Worm (Caenorhabditis elegans) whole organism, L1 larva: ENCODE measurements around the gene F59E11.7.

Source experiments
- C04F5.9 ChIP-seq: sonication (generic microtip); optimal IDR thresholded peaks from 2 replicates; lab custom pipeline; 2016; ENCODE audit warnings: missing genetic modification characterization, missing compliant biosample characterization
- C16A3.4 ChIP-seq: fragments of 150-350 bp; optimal IDR thresholded peaks from 2 replicates; lab custom pipeline; 2014; ENCODE audit warnings: missing biosample characterization, missing genetic modification characterization
- aha-1 ChIP-seq: fragments of 150-350 bp; optimal IDR thresholded peaks from 2 replicates; lab custom pipeline; 2014; ENCODE audit warnings: missing biosample characterization, missing genetic modification characterization
- ama-1 ChIP-seq: fragments of 150-350 bp; optimal IDR thresholded peaks from 2 replicates; lab custom pipeline; 2014
- blmp-1 ChIP-seq: fragments of 150-350 bp; optimal IDR thresholded peaks from 2 replicates; lab custom pipeline; 2014; ENCODE audit warnings: missing biosample characterization, missing genetic modification characterization
- ceh-63 ChIP-seq: fragments of 200-800 bp; sonication (Bioruptor generic); optimal IDR thresholded peaks from 2 replicates; lab custom pipeline; 2018; ENCODE audit warnings: mild to moderate bottlenecking, missing genetic modification characterization, missing compliant biosample characterization
- ceh-82 ChIP-seq, 3 experiments: fragments of 150-350 bp in 1 of 3; sonication (generic microtip) in 2 of 3; optimal IDR thresholded peaks; 2 replicates each; lab custom pipeline; 2014 to 2017; ENCODE audit warnings: missing biosample characterization in 3 of 3, missing genetic modification characterization in 3 of 3
- dsc-1 ChIP-seq: sonication (generic microtip); optimal IDR thresholded peaks from 2 replicates; lab custom pipeline; 2016; ENCODE audit warnings: mild to moderate bottlenecking, missing genetic modification characterization, missing compliant biosample characterization
- efl-1 ChIP-seq, 4 experiments: fragments of 150-350 bp; optimal IDR thresholded peaks in 3 of 4; peaks in 1 of 4; 1 replicate in 1 of 4; 2 replicates in 3 of 4; lab custom pipeline; 2014; ENCODE audit warnings: missing biosample characterization in 2 of 4, missing genetic modification characterization in 2 of 4, missing genetic modification reagents in 2 of 4
- ets-5 ChIP-seq: fragments of 200-800 bp; sonication (Bioruptor generic); IDR thresholded peaks from 2 replicates; pipeline ENCODE4 v1.3.6; 2022; ENCODE audit warnings: missing genetic modification characterization, missing compliant biosample characterization
- fkh-4 ChIP-seq: sonication (generic microtip); optimal IDR thresholded peaks from 2 replicates; lab custom pipeline; 2016; ENCODE audit warnings: missing compliant biosample characterization, missing genetic modification characterization, borderline replicate concordance
- fkh-8 ChIP-seq: sonication (generic microtip); optimal IDR thresholded peaks from 2 replicates; lab custom pipeline; 2016; ENCODE audit warnings: mild to moderate bottlenecking, missing genetic modification characterization, missing compliant biosample characterization
- hpl-2 ChIP-seq: fragments of 150-350 bp; optimal IDR thresholded peaks from 2 replicates; lab custom pipeline; 2014; ENCODE audit warnings: missing biosample characterization, missing genetic modification reagents, missing genetic modification characterization
- irx-1 ChIP-seq: sonication (generic microtip); optimal IDR thresholded peaks from 2 replicates; lab custom pipeline; 2016; ENCODE audit warnings: missing genetic modification characterization, missing compliant biosample characterization
- isw-1 ChIP-seq: fragments of 200-800 bp; sonication (Bioruptor generic); IDR thresholded peaks from 2 replicates; pipeline ENCODE4 v1.3.6; 2022; ENCODE audit warnings: missing genetic modification characterization, missing compliant biosample characterization
- lin-13 ChIP-seq: fragments of 150-350 bp; optimal IDR thresholded peaks from 2 replicates; lab custom pipeline; 2014; ENCODE audit warnings: missing biosample characterization, missing genetic modification reagents, missing genetic modification characterization
- lin-14 ChIP-seq: fragments of 200-800 bp; sonication (Bioruptor generic); optimal IDR thresholded peaks from 2 replicates; lab custom pipeline; 2018; ENCODE audit warnings: mild to moderate bottlenecking, missing genetic modification characterization, moderate library complexity, missing compliant biosample characterization
- lin-35 ChIP-seq, 2 experiments: fragments of 150-350 bp; optimal IDR thresholded peaks; 2 replicates each; lab custom pipeline; 2014; ENCODE audit warnings: missing biosample characterization in 2 of 2, missing genetic modification characterization in 2 of 2, missing genetic modification reagents in 2 of 2
- lin-39 ChIP-seq: fragments of 150-350 bp; optimal IDR thresholded peaks from 2 replicates; lab custom pipeline; 2014; ENCODE audit warnings: missing biosample characterization, missing genetic modification reagents, missing genetic modification characterization
- mab-9 ChIP-seq: fragments of 200-800 bp; sonication (Bioruptor generic); IDR thresholded peaks from 2 replicates; pipeline ENCODE4 v1.3.6; 2022; ENCODE audit warnings: missing genetic modification reagents, missing genetic modification characterization, missing compliant biosample characterization
- mdl-1 ChIP-seq, 2 experiments: fragments of 150-350 bp; optimal IDR thresholded peaks; 2 replicates each; lab custom pipeline; 2014 to 2017; ENCODE audit warnings: missing biosample characterization in 2 of 2, missing genetic modification characterization in 2 of 2, inconsistent platforms in 1 of 2
- nhr-12 ChIP-seq: sonication (generic microtip); optimal IDR thresholded peaks from 2 replicates; lab custom pipeline; 2017; ENCODE audit warnings: missing biosample characterization, missing genetic modification characterization
- nhr-19 ChIP-seq: fragments of 200-800 bp; sonication (Bioruptor generic); conservative IDR thresholded peaks from 2 replicates; pipeline ENCODE4 v1.3.6; 2022; ENCODE audit warnings: missing genetic modification characterization, missing compliant biosample characterization
- nhr-237 ChIP-seq: fragments of 150-350 bp; optimal IDR thresholded peaks from 2 replicates; lab custom pipeline; 2014; ENCODE audit warnings: missing biosample characterization, missing genetic modification characterization
- nhr-47 ChIP-seq: sonication (generic microtip); optimal IDR thresholded peaks from 2 replicates; lab custom pipeline; 2016; ENCODE audit warnings: mild to moderate bottlenecking, missing genetic modification characterization, moderate library complexity, missing compliant biosample characterization
- nhr-71 ChIP-seq: sonication (generic microtip); optimal IDR thresholded peaks from 2 replicates; lab custom pipeline; 2016; ENCODE audit warnings: mild to moderate bottlenecking, missing genetic modification characterization, moderate library complexity, missing compliant biosample characterization
- nhr-84 ChIP-seq: sonication (generic microtip); optimal IDR thresholded peaks from 2 replicates; lab custom pipeline; 2017; ENCODE audit warnings: missing biosample characterization, missing genetic modification characterization
- nhr-90 ChIP-seq: sonication (generic microtip); optimal IDR thresholded peaks from 2 replicates; lab custom pipeline; 2016; ENCODE audit warnings: mild to moderate bottlenecking, missing genetic modification characterization, missing compliant biosample characterization; ENCODE audit not compliant: poor library complexity
- pag-3 ChIP-seq: sonication (generic microtip); optimal IDR thresholded peaks from 2 replicates; lab custom pipeline; 2017; ENCODE audit warnings: missing genetic modification characterization, mild to moderate bottlenecking, missing compliant biosample characterization, antibody characterized with exemption, borderline replicate concordance; ENCODE audit not compliant: insufficient read depth
- pax-3 ChIP-seq: fragments of 200-800 bp; sonication (Bioruptor generic); optimal IDR thresholded peaks from 2 replicates; lab custom pipeline; 2018; ENCODE audit warnings: mild to moderate bottlenecking, missing genetic modification characterization, moderate library complexity, missing compliant biosample characterization
- skn-1 ChIP-seq: fragments of 150-350 bp; optimal IDR thresholded peaks from 2 replicates; lab custom pipeline; 2014; ENCODE audit warnings: missing biosample characterization, missing genetic modification characterization
- snpc-4 ChIP-seq: fragments of 150-350 bp; optimal IDR thresholded peaks from 2 replicates; lab custom pipeline; 2014; ENCODE audit warnings: missing biosample characterization, missing genetic modification characterization
- snu-23 ChIP-seq: sonication (generic microtip); optimal IDR thresholded peaks from 2 replicates; lab custom pipeline; 2016; ENCODE audit warnings: missing genetic modification characterization, missing compliant biosample characterization
- sox-4 ChIP-seq: sonication (generic microtip); optimal IDR thresholded peaks from 2 replicates; lab custom pipeline; 2016; ENCODE audit warnings: missing genetic modification characterization, missing compliant biosample characterization
- sup-37 ChIP-seq: fragments of 200-800 bp; sonication (Bioruptor generic); optimal IDR thresholded peaks from 2 replicates; lab custom pipeline; 2018; ENCODE audit warnings: mild to moderate bottlenecking, missing genetic modification characterization, missing compliant biosample characterization
- tbx-2 ChIP-seq: sonication (generic microtip); optimal IDR thresholded peaks from 2 replicates; lab custom pipeline; 2016; ENCODE audit warnings: missing genetic modification characterization, missing compliant biosample characterization
- unc-130 ChIP-seq: fragments of 150-350 bp; optimal IDR thresholded peaks from 2 replicates; lab custom pipeline; 2017; ENCODE audit warnings: missing biosample characterization, missing genetic modification characterization, inconsistent platforms
- unc-98 ChIP-seq: fragments of 200-800 bp; sonication (Bioruptor generic); IDR thresholded peaks from 2 replicates; pipeline ENCODE4 v1.3.6; 2022; ENCODE audit warnings: missing genetic modification characterization, missing compliant biosample characterization
- vab-15 ChIP-seq: sonication (generic microtip); optimal IDR thresholded peaks from 2 replicates; lab custom pipeline; 2017; ENCODE audit warnings: missing genotype, mild to moderate bottlenecking, missing genetic modification characterization, missing compliant biosample characterization

The F59E11.7 gene

ce11 chrV:8944481-8944880 is 45.6 kb upstream of the F59E11.7 start:
- TF ChIP-seq lin-39 (tag; lab: Kevin White, UChicago) (no peak), mab-9 (no peak), sox-4 (tag; lab: Kevin White, UChicago) (no peak), nhr-71 (tag; lab: Kevin White, UChicago) (no peak), efl-1 (optimal IDR thresholded peaks at IDR 0.05; lab: Kevin White, UChicago) (no peak), efl-1 (GFP tag; optimal IDR thresholded peaks at IDR 0.05 in 1 of 2; lab: Kevin White, UChicago) (no peak), lin-14 (no peak), irx-1 (tag; lab: Kevin White, UChicago) (no peak), pax-3 (no peak), pag-3 (no peak)
- TF ChIP-seq, all 84 proteins: peak for 0

DNA sequence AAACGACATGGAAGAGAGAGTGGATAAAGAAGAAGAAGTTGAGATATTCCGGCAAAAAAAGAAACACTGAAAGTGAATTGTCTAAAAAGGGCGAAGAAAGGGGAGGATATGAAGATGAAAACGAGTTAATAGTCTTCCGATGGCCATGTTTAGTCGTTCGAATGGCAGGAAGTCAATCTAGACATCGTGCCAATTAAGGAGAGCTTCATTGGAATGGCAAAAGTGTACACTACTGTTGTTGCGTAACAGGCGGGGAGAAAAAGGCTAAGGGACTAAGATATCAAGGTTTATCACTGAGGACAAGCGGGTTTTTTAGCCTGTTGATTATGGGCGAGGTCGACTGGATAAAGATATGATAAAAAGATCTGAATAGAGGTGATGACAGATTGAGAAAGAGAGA is 43.9 kb upstream of the F59E11.7 start:
- TF ChIP-seq ceh-82 (tag; optimal IDR thresholded peaks at IDR 0.05; lab: Kevin White, UChicago), result no peak
- no peak for TF ChIP-seq skn-1 (tag; lab: Kevin White, UChicago)
- TF ChIP-seq sox-4 (tag; lab: Kevin White, UChicago), result no peak
- TF ChIP-seq vab-15 (tag; lab: Kevin White, UChicago), result no peak
- TF ChIP-seq fkh-4 (tag; lab: Kevin White, UChicago), result no peak
- TF ChIP-seq ceh-63 (GFP tag; lab: Kevin White, UChicago), result no peak
- TF ChIP-seq lin-13 (GFP tag; lab: Kevin White, UChicago), result no peak
- no peak for TF ChIP-seq nhr-12 (tag; lab: Kevin White, UChicago)
- no peak for TF ChIP-seq snpc-4 (tag; lab: Kevin White, UChicago)
- no peak for TF ChIP-seq nhr-47 (tag; lab: Kevin White, UChicago)
- no peak for TF ChIP-seq irx-1 (tag; lab: Kevin White, UChicago)
- TF ChIP-seq nhr-90, result no peak
- no peak for TF ChIP-seq pag-3
- TF ChIP-seq sup-37 (GFP tag; lab: Kevin White, UChicago), result no peak
- TF ChIP-seq C04F5.9 (tag; lab: Kevin White, UChicago), result no peak
- no peak for TF ChIP-seq nhr-19 (GFP tag; lab: Robert Waterston, UW)
- TF ChIP-seq efl-1 (optimal IDR thresholded peaks at IDR 0.05; lab: Kevin White, UChicago), result no peak
- no peak for TF ChIP-seq efl-1 (GFP tag; optimal IDR thresholded peaks at IDR 0.05 in 1 of 2; lab: Kevin White, UChicago)
- TF ChIP-seq mdl-1 (tag; optimal IDR thresholded peaks at IDR 0.05; lab: Kevin White, UChicago), result no peak
- no peak for TF ChIP-seq blmp-1
- TF ChIP-seq, all 84 proteins: peak for 0

DNA sequence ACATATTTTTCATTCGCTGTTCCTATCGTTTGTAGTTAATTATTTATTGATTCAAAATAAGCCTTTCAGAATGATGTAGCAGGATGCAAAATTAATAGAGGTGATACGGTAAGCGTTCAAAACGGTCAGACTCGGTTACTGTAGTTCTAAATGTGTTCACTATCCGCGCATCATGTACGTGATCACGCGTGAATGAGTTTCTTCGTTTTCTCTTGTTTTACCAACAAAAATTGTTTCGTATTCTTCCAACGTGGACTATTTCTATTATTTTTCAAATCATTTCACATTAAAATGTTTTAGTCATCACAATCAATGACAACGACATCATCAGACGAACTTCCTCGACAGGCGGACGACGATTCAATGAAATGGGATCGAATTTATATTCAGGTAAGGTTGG is 42.5 kb upstream of the F59E11.7 start, which contains the start of gene gck-1:
TSS of gene gck-1 (plus strand) at position 301 of the 400 bp plus-strand sequence.
- no peak for TF ChIP-seq tbx-2 (tag; lab: Kevin White, UChicago)
- no peak for TF ChIP-seq aha-1 (tag; lab: Kevin White, UChicago)
- no peak for TF ChIP-seq lin-35 (GFP tag; optimal IDR thresholded peaks at IDR 0.05; lab: Kevin White, UChicago)
- TF ChIP-seq pag-3, result no peak
- TF ChIP-seq irx-1 (tag; lab: Kevin White, UChicago), result no peak
- no peak for TF ChIP-seq mab-9
- no peak for TF ChIP-seq isw-1 (GFP tag; lab: Robert Waterston, UW)
- TF ChIP-seq C16A3.4 (tag; lab: Kevin White, UChicago), result no peak
- TF ChIP-seq unc-130 (tag; lab: Kevin White, UChicago), result no peak
- no peak for TF ChIP-seq ets-5 (GFP tag; lab: Robert Waterston, UW)
- no peak for TF ChIP-seq nhr-237
- no peak for TF ChIP-seq hpl-2 (GFP tag; lab: Kevin White, UChicago)
- no peak for TF ChIP-seq fkh-8 (tag; lab: Kevin White, UChicago)
- no peak for TF ChIP-seq nhr-90
- no peak for TF ChIP-seq unc-98
- TF ChIP-seq ama-1 (lab: Kevin White, UChicago), result no peak
- TF ChIP-seq snu-23 (GFP tag; lab: Kevin White, UChicago), result no peak
- no peak for TF ChIP-seq mdl-1 (tag; optimal IDR thresholded peaks at IDR 0.05; lab: Kevin White, UChicago)
- no peak for TF ChIP-seq dsc-1 (tag; lab: Kevin White, UChicago)
- no peak for TF ChIP-seq nhr-84 (tag; lab: Kevin White, UChicago)
